Worm (Caenorhabditis elegans) whole organism, late embryonic: ENCODE data around the gene C36A4.4.

Experiments used
- C08G9.2 ChIP-seq: sonication (generic microtip); optimal IDR thresholded peaks from 2 replicates; lab custom pipeline; 2016; ENCODE audit warnings: mild to moderate bottlenecking, missing genetic modification characterization, moderate library complexity, missing compliant biosample characterization
- C38D4.7 ChIP-seq: fragments of 200-800 bp; sonication (Bioruptor generic); optimal IDR thresholded peaks from 2 replicates; lab custom pipeline; 2018; ENCODE audit warnings: mild to moderate bottlenecking, missing genetic modification characterization, moderate library complexity, missing compliant biosample characterization
- K09A11.1 ChIP-seq: sonication (generic microtip); optimal IDR thresholded peaks from 2 replicates; lab custom pipeline; 2017; ENCODE audit warnings: antibody characterized with exemption, mild to moderate bottlenecking, missing genetic modification characterization, missing compliant biosample characterization; ENCODE audit not compliant: insufficient read depth
- T23F11.4 ChIP-seq: fragments of 200-800 bp; sonication (Bioruptor generic); optimal IDR thresholded peaks from 2 replicates; lab custom pipeline; 2018; ENCODE audit warnings: mild to moderate bottlenecking, missing genetic modification characterization, missing compliant biosample characterization
- Y22D7AL.16 ChIP-seq: sonication (generic microtip); optimal IDR thresholded peaks from 2 replicates; lab custom pipeline; 2016; ENCODE audit warnings: missing genetic modification characterization, missing compliant biosample characterization
- ahr-1 ChIP-seq: sonication (generic microtip); optimal IDR thresholded peaks from 2 replicates; lab custom pipeline; 2016; ENCODE audit warnings: missing genetic modification characterization, missing compliant biosample characterization
- ama-1 ChIP-seq: fragments of 150-350 bp; optimal IDR thresholded peaks from 2 replicates; lab custom pipeline; 2014
- ceh-24 ChIP-seq: sonication (generic microtip); optimal IDR thresholded peaks from 2 replicates; lab custom pipeline; 2016; ENCODE audit warnings: mild to moderate bottlenecking, missing genetic modification characterization, missing compliant biosample characterization
- ceh-31 ChIP-seq: sonication (generic microtip); optimal IDR thresholded peaks from 2 replicates; lab custom pipeline; 2016; ENCODE audit warnings: missing genetic modification characterization, missing compliant biosample characterization
- ceh-45 ChIP-seq: fragments of 200-800 bp; sonication (Bioruptor generic); IDR thresholded peaks from 2 replicates; pipeline ENCODE4 v1.3.6; 2022; ENCODE audit warnings: missing genetic modification reagents, missing genetic modification characterization, missing compliant biosample characterization
- ceh-6 ChIP-seq: fragments of 200-800 bp; sonication (Bioruptor generic); optimal IDR thresholded peaks from 2 replicates; lab custom pipeline; 2018; ENCODE audit warnings: mild to moderate bottlenecking, missing genetic modification characterization, missing compliant biosample characterization
- ceh-9 ChIP-seq: sonication (generic microtip); optimal IDR thresholded peaks from 2 replicates; lab custom pipeline; 2016; ENCODE audit warnings: mild to moderate bottlenecking, missing genetic modification characterization, inconsistent platforms, missing compliant biosample characterization
- che-1 ChIP-seq: sonication (generic microtip); optimal IDR thresholded peaks from 2 replicates; lab custom pipeline; 2016; ENCODE audit warnings: mild to moderate bottlenecking, missing genetic modification characterization, missing compliant biosample characterization
- dve-1 ChIP-seq: sonication (generic microtip); optimal IDR thresholded peaks from 2 replicates; lab custom pipeline; 2017; ENCODE audit warnings: antibody characterized with exemption, mild to moderate bottlenecking, missing genetic modification characterization, missing compliant biosample characterization
- elt-2 ChIP-seq: sonication (generic microtip); optimal IDR thresholded peaks from 2 replicates; lab custom pipeline; 2016; ENCODE audit warnings: missing genetic modification reagents, missing genetic modification characterization, missing compliant biosample characterization
- fkh-10 ChIP-seq: fragments of 150-350 bp; optimal IDR thresholded peaks from 2 replicates; lab custom pipeline; 2014; ENCODE audit warnings: missing biosample characterization, missing genetic modification reagents, missing genetic modification characterization
- gmeb-2 ChIP-seq: sonication (generic microtip); optimal IDR thresholded peaks from 2 replicates; lab custom pipeline; 2016; ENCODE audit warnings: missing genetic modification characterization, inconsistent platforms, missing compliant biosample characterization
- hlh-13 ChIP-seq: fragments of 200-800 bp; sonication (Bioruptor generic); optimal IDR thresholded peaks from 2 replicates; lab custom pipeline; 2018; ENCODE audit warnings: mild to moderate bottlenecking, missing genetic modification characterization, missing compliant biosample characterization
- hlh-15 ChIP-seq: sonication (generic microtip); optimal IDR thresholded peaks from 2 replicates; lab custom pipeline; 2016; ENCODE audit warnings: missing genetic modification characterization, missing compliant biosample characterization
- hlh-8 ChIP-seq: sonication (generic microtip); optimal IDR thresholded peaks from 2 replicates; lab custom pipeline; 2016; ENCODE audit warnings: missing genotype, missing genetic modification characterization, missing compliant biosample characterization
- lin-11 ChIP-seq: fragments of 200-800 bp; sonication (Bioruptor generic); optimal IDR thresholded peaks from 2 replicates; lab custom pipeline; 2018; ENCODE audit warnings: mild to moderate bottlenecking, missing genetic modification characterization, missing compliant biosample characterization
- madf-2 ChIP-seq: sonication (generic microtip); optimal IDR thresholded peaks from 2 replicates; lab custom pipeline; 2017; ENCODE audit warnings: missing genetic modification characterization, missing compliant biosample characterization
- nfya-1 ChIP-seq: sonication (generic microtip); optimal IDR thresholded peaks from 2 replicates; lab custom pipeline; 2017; ENCODE audit warnings: missing genetic modification characterization, mild to moderate bottlenecking, missing compliant biosample characterization, antibody characterized with exemption, moderate library complexity
- nhr-232 ChIP-seq: sonication (generic microtip); optimal IDR thresholded peaks from 2 replicates; lab custom pipeline; 2016; ENCODE audit warnings: missing genetic modification characterization, missing compliant biosample characterization
- npax-4 ChIP-seq: sonication (generic microtip); optimal IDR thresholded peaks from 2 replicates; lab custom pipeline; 2016; ENCODE audit warnings: missing genetic modification characterization, missing compliant biosample characterization
- odd-2 ChIP-seq: sonication (generic microtip); optimal IDR thresholded peaks from 2 replicates; lab custom pipeline; 2017; ENCODE audit warnings: antibody characterized with exemption, mild to moderate bottlenecking, missing genetic modification characterization, missing compliant biosample characterization
- pat-9 ChIP-seq: fragments of 200-800 bp; sonication (Bioruptor generic); optimal IDR thresholded peaks from 2 replicates; lab custom pipeline; 2018; ENCODE audit warnings: mild to moderate bottlenecking, missing genetic modification characterization, moderate library complexity, missing compliant biosample characterization
- pax-1 ChIP-seq: fragments of 150-350 bp; optimal IDR thresholded peaks from 2 replicates; lab custom pipeline; 2014; ENCODE audit warnings: missing biosample characterization, missing genetic modification characterization
- pha-2 ChIP-seq: sonication (generic microtip); optimal IDR thresholded peaks from 2 replicates; lab custom pipeline; 2017; ENCODE audit warnings: mild to moderate bottlenecking, missing genetic modification characterization, missing compliant biosample characterization
- pqm-1 ChIP-seq: sonication (generic microtip); optimal IDR thresholded peaks from 2 replicates; lab custom pipeline; 2016; ENCODE audit warnings: missing genetic modification characterization, missing compliant biosample characterization
- ref-2 ChIP-seq: sonication (generic microtip); optimal IDR thresholded peaks from 2 replicates; lab custom pipeline; 2016; ENCODE audit warnings: missing genetic modification characterization, missing compliant biosample characterization
- rnt-1 ChIP-seq: sonication (generic microtip); optimal IDR thresholded peaks from 2 replicates; lab custom pipeline; 2016; ENCODE audit warnings: missing genetic modification characterization, missing compliant biosample characterization
- sdc-2 ChIP-seq: sonication (generic microtip); optimal IDR thresholded peaks from 2 replicates; lab custom pipeline; 2016; ENCODE audit warnings: missing genotype, missing genetic modification characterization, missing compliant biosample characterization
- sox-2 ChIP-seq: fragments of 200-800 bp; sonication (Bioruptor generic); IDR thresholded peaks from 2 replicates; pipeline ENCODE4 v1.3.6; 2022; ENCODE audit warnings: missing genetic modification reagents, missing genetic modification characterization, missing compliant biosample characterization
- tbx-7 ChIP-seq: sonication (generic microtip); optimal IDR thresholded peaks from 2 replicates; lab custom pipeline; 2016; ENCODE audit warnings: missing genotype, missing genetic modification characterization, missing compliant biosample characterization
- unc-3 ChIP-seq, 2 experiments: fragments of 200-800 bp in 1 of 2; sonication (Bioruptor generic) in 1 of 2; sonication (generic microtip) in 1 of 2; conservative IDR thresholded peaks in 1 of 2; optimal IDR thresholded peaks in 1 of 2; 2 replicates each; pipeline versions ENCODE4 v1.3.6 to Lab custom; 2016 to 2022; ENCODE audit warnings: missing compliant biosample characterization in 2 of 2, missing genetic modification characterization in 2 of 2, missing genetic modification reagents in 1 of 2
- unc-42 ChIP-seq: sonication (generic microtip); optimal IDR thresholded peaks from 2 replicates; lab custom pipeline; 2016; ENCODE audit warnings: missing genotype, missing genetic modification characterization, missing compliant biosample characterization
- unc-55 ChIP-seq: sonication (generic microtip); optimal IDR thresholded peaks from 2 replicates; lab custom pipeline; 2017; ENCODE audit warnings: missing biosample characterization, missing genetic modification reagents, missing genetic modification characterization
- unc-86 ChIP-seq: sonication (generic microtip); optimal IDR thresholded peaks from 2 replicates; lab custom pipeline; 2016; ENCODE audit warnings: missing genetic modification characterization, missing compliant biosample characterization
- zip-5 ChIP-seq: sonication (generic microtip); optimal IDR thresholded peaks from 2 replicates; lab custom pipeline; 2016; ENCODE audit warnings: missing genetic modification characterization, missing compliant biosample characterization
- ztf-16 ChIP-seq: sonication (generic microtip); optimal IDR thresholded peaks from 2 replicates; lab custom pipeline; 2017; ENCODE audit warnings: missing genetic modification characterization, missing compliant biosample characterization

The C36A4.4 gene

ce11 chrIII:3862918-3863385 is 19.5 kb upstream of the C36A4.4 start, which contains the start of gene brc-1 (continued):
- no peak for TF ChIP-seq nhr-232 (tag; lab: Kevin White, UChicago)
- no peak for TF ChIP-seq zip-5 (tag; lab: Kevin White, UChicago)
- TF ChIP-seq odd-2 (tag; lab: Kevin White, UChicago), result no peak
- TF ChIP-seq sox-2, result no peak
- TF ChIP-seq ahr-1, result no peak
- TF ChIP-seq pax-1 (tag; lab: Kevin White, UChicago), result peak; percentile 65
- TF ChIP-seq ceh-31 (tag; lab: Kevin White, UChicago), result peak; percentile 86
- TF ChIP-seq ztf-16 (tag; lab: Kevin White, UChicago), result peak; percentile 57
- TF ChIP-seq ceh-9, result no peak
- peak; percentile 11 for TF ChIP-seq hlh-15 (tag; lab: Kevin White, UChicago)
- no peak for TF ChIP-seq Y22D7AL.16 (tag; lab: Kevin White, UChicago)
- TF ChIP-seq T23F11.4 (GFP tag; lab: Kevin White, UChicago), result peak; percentile 28
- no peak for TF ChIP-seq ceh-45
- TF ChIP-seq unc-86 (tag; lab: Kevin White, UChicago), result peak; percentile 50
- TF ChIP-seq npax-4 (tag; lab: Kevin White, UChicago), result no peak
- TF ChIP-seq dve-1 (tag; lab: Kevin White, UChicago), result peak; percentile 57
- TF ChIP-seq unc-42 (tag; lab: Kevin White, UChicago), result peak; percentile 82
- peak; percentile 21 for TF ChIP-seq unc-55 (GFP tag; lab: Kevin White, UChicago)
- peak; percentile 91 for TF ChIP-seq nfya-1 (tag; lab: Kevin White, UChicago)
- TF ChIP-seq hlh-13 (GFP tag; lab: Kevin White, UChicago), result no peak
- TF ChIP-seq elt-2 (tag; lab: Kevin White, UChicago), result peak; percentile 17
- no peak for TF ChIP-seq madf-2 (tag; lab: Kevin White, UChicago)
- no peak for TF ChIP-seq pha-2 (tag; lab: Kevin White, UChicago)
- no peak for TF ChIP-seq ama-1 (lab: Kevin White, UChicago)
- TF ChIP-seq fkh-10 (GFP tag; lab: Kevin White, UChicago), result peak; percentile 13
- TF ChIP-seq rnt-1 (tag; lab: Kevin White, UChicago), result peak; percentile 44
- no peak for TF ChIP-seq tbx-7 (tag; lab: Kevin White, UChicago)
- peak; percentile 54 for TF ChIP-seq ref-2 (tag; lab: Kevin White, UChicago)
- TF ChIP-seq gmeb-2 (tag; lab: Kevin White, UChicago), result no peak
- TF ChIP-seq lin-11 (tag; lab: Kevin White, UChicago), result no peak
- no peak for TF ChIP-seq C38D4.7 (GFP tag; lab: Kevin White, UChicago)
- peak; percentile 8 for TF ChIP-seq pat-9 (tag; lab: Kevin White, UChicago)
- no peak for TF ChIP-seq K09A11.1
- no peak for TF ChIP-seq ceh-6
- TF ChIP-seq sdc-2, result peak; percentile 10
- no peak for TF ChIP-seq pqm-1
- TF ChIP-seq C08G9.2 (tag; lab: Kevin White, UChicago), result no peak
- TF ChIP-seq unc-3 (GFP tag; conservative IDR thresholded peaks at IDR 0.05; lab: Robert Waterston, UW), result peak; percentile 57; the same call in 1 of the 2 replicates
- peak; percentile 60 for TF ChIP-seq unc-3 (tag; optimal IDR thresholded peaks at IDR 0.05; lab: Kevin White, UChicago)
- TF ChIP-seq che-1 (tag; lab: Kevin White, UChicago), result no peak
- no peak for TF ChIP-seq ceh-24 (tag; lab: Kevin White, UChicago)
- TF ChIP-seq hlh-8 (tag; lab: Kevin White, UChicago), result no peak

- peak; percentile 16 for TF ChIP-seq ceh-31 (tag; lab: Kevin White, UChicago)
Observed at ce11 chrIII:3857007-3857406, 13.6 kb upstream of the C36A4.4 start.
